Worm (Caenorhabditis elegans) whole organism, L3 larva: ENCODE results near the gene C06E7.4.

Experiments
- R02D3.7 ChIP-seq: fragments of 150-350 bp; optimal IDR thresholded peaks from 2 replicates; lab custom pipeline; 2014; ENCODE audit warnings: missing biosample characterization, missing genetic modification characterization
- ZK546.5 ChIP-seq: sonication (generic microtip); optimal IDR thresholded peaks from 2 replicates; lab custom pipeline; 2017; ENCODE audit warnings: missing biosample characterization, missing genetic modification characterization
- aly-2 ChIP-seq: fragments of 150-350 bp; optimal IDR thresholded peaks from 2 replicates; lab custom pipeline; 2014; ENCODE audit warnings: missing biosample characterization, missing genetic modification characterization
- ama-1 ChIP-seq: fragments of 150-350 bp; optimal IDR thresholded peaks from 2 replicates; lab custom pipeline; 2018
- ceh-16 ChIP-seq: sonication (generic microtip); optimal IDR thresholded peaks from 2 replicates; lab custom pipeline; 2017; ENCODE audit warnings: missing biosample characterization, missing genetic modification characterization
- ceh-28 ChIP-seq: fragments of 150-350 bp; optimal IDR thresholded peaks from 2 replicates; lab custom pipeline; 2014; ENCODE audit warnings: missing biosample characterization, missing genetic modification reagents, missing genetic modification characterization
- ceh-82 ChIP-seq: fragments of 150-350 bp; optimal IDR thresholded peaks from 2 replicates; lab custom pipeline; 2014; ENCODE audit warnings: missing biosample characterization, missing genetic modification characterization
- ceh-9 ChIP-seq: sonication (generic microtip); optimal IDR thresholded peaks from 2 replicates; lab custom pipeline; 2018; ENCODE audit warnings: missing biosample characterization, missing genetic modification characterization
- daf-12 ChIP-seq: fragments of 150-350 bp; optimal IDR thresholded peaks from 2 replicates; lab custom pipeline; 2014; ENCODE audit warnings: missing biosample characterization, missing genetic modification reagents, missing genetic modification characterization
- egl-27 ChIP-seq: sonication (generic microtip); optimal IDR thresholded peaks from 4 replicates; lab custom pipeline; 2017; ENCODE audit warnings: missing biosample characterization, missing genetic modification reagents, missing genetic modification characterization
- egl-5 ChIP-seq: fragments of 150-350 bp; optimal IDR thresholded peaks from 2 replicates; lab custom pipeline; 2017; ENCODE audit warnings: missing biosample characterization, missing genetic modification reagents, missing genetic modification characterization, inconsistent platforms
- elt-1 ChIP-seq: fragments of 150-350 bp; optimal IDR thresholded peaks from 2 replicates; lab custom pipeline; 2014; ENCODE audit warnings: missing biosample characterization, missing genetic modification characterization
- elt-2 ChIP-seq: sonication (generic microtip); optimal IDR thresholded peaks from 2 replicates; lab custom pipeline; 2016; ENCODE audit warnings: missing genetic modification reagents, mild to moderate bottlenecking, missing genetic modification characterization, missing compliant biosample characterization
- elt-3 ChIP-seq, 3 experiments: fragments of 150-350 bp in 1 of 3; sonication (generic microtip) in 2 of 3; optimal IDR thresholded peaks; 2 replicates in 2 of 3; 4 replicates in 1 of 3; lab custom pipeline; 2014 to 2017; ENCODE audit warnings: missing biosample characterization in 3 of 3, missing genetic modification characterization in 3 of 3
- eor-1 ChIP-seq, 2 experiments: fragments of 150-350 bp; optimal IDR thresholded peaks; 2 replicates each; lab custom pipeline; 2014 to 2018; ENCODE audit warnings: missing biosample characterization in 2 of 2, missing genetic modification characterization in 2 of 2
- fkh-10 ChIP-seq: sonication (generic microtip); optimal IDR thresholded peaks from 2 replicates; lab custom pipeline; 2017; ENCODE audit warnings: missing biosample characterization, missing genetic modification reagents, missing genetic modification characterization
- fkh-2 ChIP-seq: fragments of 150-350 bp; optimal IDR thresholded peaks from 2 replicates; lab custom pipeline; 2014; ENCODE audit warnings: missing biosample characterization, missing genetic modification reagents, missing genetic modification characterization
- fos-1 ChIP-seq: fragments of 150-350 bp; optimal IDR thresholded peaks from 2 replicates; lab custom pipeline; 2014; ENCODE audit warnings: missing biosample characterization, missing genetic modification characterization
- hmg-11 ChIP-seq: sonication (generic microtip); optimal IDR thresholded peaks from 2 replicates; lab custom pipeline; 2016; ENCODE audit warnings: missing genetic modification characterization, missing compliant biosample characterization
- jun-1 ChIP-seq: fragments of 150-350 bp; optimal IDR thresholded peaks from 2 replicates; lab custom pipeline; 2014; ENCODE audit warnings: missing biosample characterization, missing genetic modification reagents, missing genetic modification characterization
- lin-15B ChIP-seq: fragments of 150-350 bp; optimal IDR thresholded peaks from 2 replicates; lab custom pipeline; 2014; ENCODE audit warnings: missing biosample characterization, missing genetic modification characterization
- lin-39 ChIP-seq: fragments of 150-350 bp; optimal IDR thresholded peaks from 2 replicates; lab custom pipeline; 2018; ENCODE audit warnings: missing biosample characterization, missing genetic modification reagents, missing genetic modification characterization
- lsy-12 ChIP-seq: sonication (generic microtip); optimal IDR thresholded peaks from 2 replicates; lab custom pipeline; 2016; ENCODE audit warnings: mild to moderate bottlenecking, missing genetic modification characterization, missing compliant biosample characterization
- mdl-1 ChIP-seq: fragments of 150-350 bp; optimal IDR thresholded peaks from 2 replicates; lab custom pipeline; 2014; ENCODE audit warnings: missing biosample characterization, missing genetic modification characterization
- mml-1 ChIP-seq: fragments of 150-350 bp; sonication (generic microtip); optimal IDR thresholded peaks from 3 replicates; lab custom pipeline; 2014; ENCODE audit warnings: missing biosample characterization, missing genetic modification characterization
- nfya-1 ChIP-seq: sonication (generic microtip); optimal IDR thresholded peaks from 2 replicates; lab custom pipeline; 2017; ENCODE audit warnings: missing genetic modification characterization, mild to moderate bottlenecking, missing compliant biosample characterization, antibody characterized with exemption, moderate library complexity; ENCODE audit not compliant: insufficient read depth
- nhr-11 ChIP-seq: fragments of 150-350 bp; optimal IDR thresholded peaks from 2 replicates; lab custom pipeline; 2014; ENCODE audit warnings: missing biosample characterization, missing genetic modification characterization
- nhr-12 ChIP-seq: fragments of 150-350 bp; optimal IDR thresholded peaks from 2 replicates; lab custom pipeline; 2014; ENCODE audit warnings: missing biosample characterization, missing genetic modification characterization
- nhr-23 ChIP-seq: fragments of 150-350 bp; optimal IDR thresholded peaks from 2 replicates; lab custom pipeline; 2014; ENCODE audit warnings: missing biosample characterization, missing genetic modification reagents, missing genetic modification characterization
- nhr-237 ChIP-seq: fragments of 150-350 bp; optimal IDR thresholded peaks from 2 replicates; lab custom pipeline; 2014; ENCODE audit warnings: missing biosample characterization, missing genetic modification characterization
- nhr-25 ChIP-seq: sonication (generic microtip); optimal IDR thresholded peaks from 2 replicates; lab custom pipeline; 2017; ENCODE audit warnings: missing biosample characterization, missing genetic modification characterization
- nhr-28 ChIP-seq: fragments of 150-350 bp; optimal IDR thresholded peaks from 2 replicates; lab custom pipeline; 2014; ENCODE audit warnings: missing biosample characterization, missing genetic modification characterization
- nhr-43 ChIP-seq: sonication (generic microtip); optimal IDR thresholded peaks from 2 replicates; lab custom pipeline; 2016; ENCODE audit warnings: mild to moderate bottlenecking, missing genetic modification characterization, missing compliant biosample characterization; ENCODE audit not compliant: poor library complexity, severe bottlenecking
- nhr-67 ChIP-seq: fragments of 150-350 bp; optimal IDR thresholded peaks from 2 replicates; lab custom pipeline; 2014; ENCODE audit warnings: missing biosample characterization, missing genetic modification characterization
- nhr-76 ChIP-seq: fragments of 150-350 bp; sonication (generic microtip); optimal IDR thresholded peaks from 5 replicates; lab custom pipeline; 2014; ENCODE audit warnings: missing biosample characterization, missing genetic modification characterization
- nhr-77 ChIP-seq: fragments of 150-350 bp; optimal IDR thresholded peaks from 2 replicates; lab custom pipeline; 2014; ENCODE audit warnings: missing biosample characterization, missing genetic modification characterization
- pha-4 ChIP-seq: fragments of 150-350 bp; optimal IDR thresholded peaks from 2 replicates; lab custom pipeline; 2014; ENCODE audit warnings: missing biosample characterization, missing genetic modification reagents, missing genetic modification characterization
- pqm-1 ChIP-seq: fragments of 150-350 bp; optimal IDR thresholded peaks from 2 replicates; lab custom pipeline; 2017; ENCODE audit warnings: missing biosample characterization, missing genetic modification characterization, inconsistent platforms
- sea-2 ChIP-seq: fragments of 150-350 bp; sonication (generic microtip); optimal IDR thresholded peaks from 4 replicates; lab custom pipeline; 2014; ENCODE audit warnings: missing biosample characterization, missing genetic modification reagents, missing genetic modification characterization
- skn-1 ChIP-seq: fragments of 150-350 bp; optimal IDR thresholded peaks from 2 replicates; lab custom pipeline; 2014; ENCODE audit warnings: missing biosample characterization, missing genetic modification characterization
- snpc-4 ChIP-seq: fragments of 150-350 bp; optimal IDR thresholded peaks from 2 replicates; lab custom pipeline; 2014; ENCODE audit warnings: missing biosample characterization, missing genetic modification characterization
- tbx-2 ChIP-seq: sonication (generic microtip); optimal IDR thresholded peaks from 2 replicates; lab custom pipeline; 2016; ENCODE audit warnings: mild to moderate bottlenecking, missing genetic modification characterization, missing compliant biosample characterization
- unc-39 ChIP-seq: sonication (generic microtip); optimal IDR thresholded peaks from 4 replicates; lab custom pipeline; 2017; ENCODE audit warnings: missing biosample characterization, missing genetic modification characterization
- unc-62 ChIP-seq: fragments of 150-350 bp; sonication (generic microtip); optimal IDR thresholded peaks from 4 replicates; lab custom pipeline; 2014; ENCODE audit warnings: missing biosample characterization, missing genetic modification reagents, missing genetic modification characterization
- zag-1 ChIP-seq: fragments of 150-350 bp; optimal IDR thresholded peaks from 2 replicates; lab custom pipeline; 2014; ENCODE audit warnings: missing biosample characterization, missing genetic modification characterization
- ztf-11 ChIP-seq: fragments of 150-350 bp; optimal IDR thresholded peaks from 2 replicates; lab custom pipeline; 2014; ENCODE audit warnings: missing biosample characterization, missing genetic modification characterization
- ztf-4 ChIP-seq: fragments of 150-350 bp; optimal IDR thresholded peaks from 2 replicates; lab custom pipeline; 2014; ENCODE audit warnings: missing biosample characterization, missing genetic modification characterization

The C06E7.4 gene

DNA sequence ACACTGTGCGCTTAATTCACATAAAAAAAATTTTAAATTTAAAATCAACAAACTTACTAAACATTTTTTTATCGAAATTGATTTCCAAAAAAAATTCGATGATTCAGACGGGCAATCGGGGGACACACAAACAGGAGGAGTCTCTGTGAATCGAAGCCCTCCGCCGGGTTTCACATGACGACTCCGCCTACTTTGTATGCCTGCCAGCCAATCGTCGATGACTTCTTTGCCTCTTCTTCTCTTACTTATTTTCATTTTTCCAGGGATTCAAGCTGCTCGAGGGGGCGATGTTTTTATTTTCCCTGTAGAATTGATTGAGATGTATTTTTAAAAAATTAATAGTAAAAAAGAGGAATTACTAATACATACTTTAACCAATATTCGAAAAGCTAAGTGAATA lies 52.9 kb downstream of the C06E7.4 start, which contains the start of gene lntl-1:
lntl-1 (minus strand) TSS at position 185 of the 400 bp plus-strand sequence.
- TF ChIP-seq nhr-23 (tag; lab: Kevin White, UChicago), result no peak
- TF ChIP-seq skn-1 (tag; lab: Kevin White, UChicago), result no peak
- TF ChIP-seq lin-39 (tag; lab: Kevin White, UChicago), result no peak
- TF ChIP-seq nfya-1 (tag; lab: Kevin White, UChicago), result peak; percentile 96
- TF ChIP-seq jun-1 (tag; lab: Kevin White, UChicago), result no peak
- TF ChIP-seq ceh-16 (tag; lab: Kevin White, UChicago), result no peak
- TF ChIP-seq lsy-12, result no peak
- no peak for TF ChIP-seq nhr-12 (tag; lab: Kevin White, UChicago)
- no peak for TF ChIP-seq aly-2 (tag; lab: Kevin White, UChicago)
- TF ChIP-seq elt-3 (tag; optimal IDR thresholded peaks at IDR 0.05; lab: Kevin White, UChicago), result no peak
- TF ChIP-seq tbx-2 (tag; lab: Kevin White, UChicago), result no peak
- peak; percentile 25 for TF ChIP-seq hmg-11 (tag; lab: Kevin White, UChicago)

DNA sequence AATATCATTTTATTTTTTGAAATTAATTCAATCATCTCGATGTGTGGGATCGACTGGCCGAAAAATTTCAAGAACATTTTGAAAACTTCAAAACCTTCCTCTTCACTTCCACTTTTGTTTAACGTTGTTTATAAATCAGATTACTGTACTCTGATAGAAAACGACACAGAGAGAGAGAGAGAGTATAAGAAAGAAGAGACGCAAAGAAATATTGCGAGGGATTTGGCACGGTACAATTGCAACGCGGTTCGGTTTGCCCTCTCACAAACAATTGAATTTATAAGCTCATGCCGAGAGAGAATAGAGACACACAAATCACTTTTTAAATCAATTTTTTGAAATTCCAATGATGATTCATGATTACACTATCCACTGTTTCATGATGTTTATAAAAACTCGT lies 53.4 kb downstream of the C06E7.4 start:
- no peak for TF ChIP-seq pqm-1 (tag; lab: Kevin White, UChicago)
- peak; percentile 20 for TF ChIP-seq pha-4 (tag; lab: Kevin White, UChicago)

DNA sequence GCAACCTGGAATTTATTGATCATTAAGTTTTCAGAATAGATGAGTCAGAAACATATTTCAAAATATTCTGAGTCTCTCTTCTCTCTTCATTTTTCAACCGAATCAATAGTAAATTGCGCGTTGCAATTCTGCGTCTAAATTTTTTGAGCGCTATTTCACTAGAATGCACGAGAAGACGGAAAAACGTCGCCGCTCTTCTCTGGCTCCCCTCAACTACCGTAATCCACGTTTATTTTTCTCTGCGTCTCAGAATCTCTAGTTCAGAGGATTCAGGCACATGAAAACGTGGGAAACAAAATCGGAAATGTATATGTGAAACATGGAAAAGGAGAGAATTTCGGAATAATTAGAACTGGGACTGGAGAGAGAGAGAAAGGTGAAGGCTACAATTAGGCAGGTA lies 54.3 kb downstream of the C06E7.4 start:
- no peak for TF ChIP-seq ztf-11 (tag; lab: Kevin White, UChicago)
- TF ChIP-seq ceh-82, result no peak
- no peak for TF ChIP-seq ZK546.5 (tag; lab: Kevin White, UChicago)
- TF ChIP-seq unc-62 (GFP tag; lab: Kevin White, UChicago), result peak; percentile 8
- TF ChIP-seq daf-12 (tag; lab: Kevin White, UChicago), result no peak
- TF ChIP-seq nhr-237 (tag; lab: Kevin White, UChicago), result no peak
- peak; percentile 95 for TF ChIP-seq nfya-1 (tag; lab: Kevin White, UChicago)
- no peak for TF ChIP-seq egl-27
- no peak for TF ChIP-seq ceh-16 (tag; lab: Kevin White, UChicago)
- TF ChIP-seq ztf-4 (tag; lab: Kevin White, UChicago), result no peak
- no peak for TF ChIP-seq R02D3.7 (tag; lab: Kevin White, UChicago)
- peak; percentile 18 for TF ChIP-seq lin-15B (tag; lab: Kevin White, UChicago)
- no peak for TF ChIP-seq nhr-12 (tag; lab: Kevin White, UChicago)
- peak; percentile 30 for TF ChIP-seq pha-4 (tag; lab: Kevin White, UChicago)
- no peak for TF ChIP-seq elt-1 (tag; lab: Kevin White, UChicago)
- TF ChIP-seq nhr-76 (tag; lab: Kevin White, UChicago), result no peak
- no peak for TF ChIP-seq tbx-2 (tag; lab: Kevin White, UChicago)
- TF ChIP-seq hmg-11 (tag; lab: Kevin White, UChicago), result peak; percentile 67
- TF ChIP-seq nhr-28 (tag; lab: Kevin White, UChicago), result no peak
- TF ChIP-seq skn-1 (tag; lab: Kevin White, UChicago), result no peak
- TF ChIP-seq lsy-12, result peak; percentile 63
- TF ChIP-seq mml-1 (tag; lab: Kevin White, UChicago), result no peak
- TF ChIP-seq nhr-23 (tag; lab: Kevin White, UChicago), result no peak
- TF ChIP-seq nhr-43 (tag; lab: Kevin White, UChicago), result no peak
- TF ChIP-seq jun-1 (tag; lab: Kevin White, UChicago), result peak; percentile 57
- no peak for TF ChIP-seq elt-3 (tag; optimal IDR thresholded peaks at IDR 0.05; lab: Kevin White, UChicago)
- TF ChIP-seq nhr-67, result no peak
- no peak for TF ChIP-seq ama-1 (lab: Kevin White, UChicago)
- no peak for TF ChIP-seq snpc-4 (tag; lab: Kevin White, UChicago)
- TF ChIP-seq ceh-28, result peak; percentile 32
- no peak for TF ChIP-seq unc-39
- TF ChIP-seq nhr-25, result no peak
- peak; percentile 63 for TF ChIP-seq lin-39 (tag; lab: Kevin White, UChicago)
- TF ChIP-seq mdl-1 (tag; lab: Kevin White, UChicago), result no peak
- TF ChIP-seq zag-1 (tag; lab: Kevin White, UChicago), result no peak
- TF ChIP-seq nhr-77, result no peak
- TF ChIP-seq fkh-2 (tag; lab: Kevin White, UChicago), result no peak
- TF ChIP-seq fkh-10 (GFP tag; lab: Kevin White, UChicago), result peak; percentile 42
- no peak for TF ChIP-seq pqm-1 (tag; lab: Kevin White, UChicago)
- TF ChIP-seq eor-1 (tag; optimal IDR thresholded peaks at IDR 0.05; lab: Kevin White, UChicago), result no peak
- TF ChIP-seq fos-1 (tag; lab: Kevin White, UChicago), result no peak
- TF ChIP-seq ceh-9 (tag; lab: Kevin White, UChicago), result no peak
- no peak for TF ChIP-seq egl-5 (tag; lab: Kevin White, UChicago)
- no peak for TF ChIP-seq sea-2
- TF ChIP-seq nhr-11, result no peak
- TF ChIP-seq aly-2 (tag; lab: Kevin White, UChicago), result no peak
- no peak for TF ChIP-seq elt-2 (tag; lab: Kevin White, UChicago)
- TF ChIP-seq, all 47 proteins: peak for 10
